Worm (Caenorhabditis elegans): ENCODE measurements around the gene T06A1.1.

- TF ChIP-seq nfya-1 (tag; optimal IDR thresholded peaks at IDR 0.05; ENCODE audit: insufficient read depth) (no peak), unc-62 (GFP tag; optimal IDR thresholded peaks at IDR 0.05) (no peak), zag-1 (tag; optimal IDR thresholded peaks at IDR 0.05) (no peak), fkh-10 (GFP tag; optimal IDR thresholded peaks at IDR 0.05) (no peak), ama-1 (optimal IDR thresholded peaks at IDR 0.05) (no peak)
Observed at ce11 chrV:1969690-1970089, 44.3 kb upstream of the T06A1.1 start.

Data from whole organism, L3 larva.